Fruit fly (Drosophila melanogaster): ENCODE data around the gene Rpn5.

The Rpn5 gene

dm6 chr3R:5824456-5824855, 35.2 kb downstream of the Rpn5 start, which contains the start of the genes Sec20 and dgrn (continued):
- TF ChIP-seq CG5180 (GFP tag; optimal IDR thresholded peaks at IDR 0.05) (no peak), peb (GFP tag; IDR thresholded peaks at IDR 0.05) (no peak), fd64A (GFP tag; optimal IDR thresholded peaks at IDR 0.05) (no peak), CG8388 (GFP tag; optimal IDR thresholded peaks at IDR 0.05) (peak; percentile 66), CG2889 (GFP tag; IDR thresholded peaks at IDR 0.05) (no peak), CG12155 (GFP tag; optimal IDR thresholded peaks at IDR 0.05) (peak; percentile 75), CG16779 (GFP tag; IDR thresholded peaks at IDR 0.05) (no peak), CG3995 (GFP tag; optimal IDR thresholded peaks at IDR 0.05) (peak; percentile 61), CG14860 (GFP tag; IDR thresholded peaks at IDR 0.05; ENCODE audit: partially characterized antibody) (peak; percentile 82), lov (optimal IDR thresholded peaks at IDR 0.05) (no peak), lov (GFP tag; IDR thresholded peaks at IDR 0.05) (no peak), PHDP (tag; optimal IDR thresholded peaks at IDR 0.05) (peak; percentile 77), CHES-1-like (GFP tag; optimal IDR thresholded peaks at IDR 0.05) (peak; percentile 48), CG17359 (tag; optimal IDR thresholded peaks at IDR 0.05) (peak; percentile 29), Atf3 (GFP tag; optimal IDR thresholded peaks at IDR 0.05) (peak; percentile 2), dan (GFP tag; IDR thresholded peaks at IDR 0.05) (no peak), CG12744 (GFP tag; optimal IDR thresholded peaks at IDR 0.05) (no peak), slp2 (GFP tag; optimal IDR thresholded peaks at IDR 0.05) (no peak), CG11247 (GFP tag; IDR thresholded peaks at IDR 0.05) (peak; percentile 74), trem (tag; optimal IDR thresholded peaks at IDR 0.05) (peak; percentile 95), CG43689 (GFP tag; IDR thresholded peaks at IDR 0.05) (no peak), Max (GFP tag; optimal IDR thresholded peaks at IDR 0.05) (peak; percentile 74), CG9876 (GFP tag; optimal IDR thresholded peaks at IDR 0.05) (no peak), grn (GFP tag; optimal IDR thresholded peaks at IDR 0.05) (no peak), CG8089 (GFP tag; optimal IDR thresholded peaks at IDR 0.05) (no peak), Dll (GFP tag; IDR thresholded peaks at IDR 0.05; ENCODE audit: partially characterized antibody) (peak; percentile 96), gcm2 (GFP tag; optimal IDR thresholded peaks at IDR 0.05) (no peak)

dm6 chr3R:5829762-5830161, 40.5 kb downstream of the Rpn5 start, which contains the start of gene glob3:
glob3 (plus strand) TSS chr3R:5830062.
- no peak for TF ChIP-seq crc (GFP tag; optimal IDR thresholded peaks at IDR 0.05)
- no peak for TF ChIP-seq vnd (GFP tag; IDR thresholded peaks at IDR 0.05; ENCODE audit: partially characterized antibody)
- no peak for TF ChIP-seq CG10959 (GFP tag; IDR thresholded peaks at IDR 0.05)
- no peak for TF ChIP-seq TFAM (GFP tag; optimal IDR thresholded peaks at IDR 0.05)
- TF ChIP-seq h (optimal IDR thresholded peaks at IDR 0.05), result no peak
- no peak for TF ChIP-seq CG8944 (GFP tag; optimal IDR thresholded peaks at IDR 0.05)
- TF ChIP-seq CG5180 (GFP tag; optimal IDR thresholded peaks at IDR 0.05), result no peak
- no peak for TF ChIP-seq CG10431 (GFP tag; optimal IDR thresholded peaks at IDR 0.05)
- no peak for TF ChIP-seq CG6689 (GFP tag; IDR thresholded peaks at IDR 0.05)
- no peak for TF ChIP-seq H15 (GFP tag; IDR thresholded peaks at IDR 0.05)
- no peak for TF ChIP-seq odd (GFP tag; optimal IDR thresholded peaks at IDR 0.05)
- TF ChIP-seq cg (GFP tag; optimal IDR thresholded peaks at IDR 0.05), result no peak
- no peak for TF ChIP-seq Camta (GFP tag; optimal IDR thresholded peaks at IDR 0.05)

dm6 chr3R:5831339-5831738, 42.0 kb downstream of the Rpn5 start, which contains the start of gene CG1208:
CG1208 (plus strand) TSS chr3R:5831639.
- TF ChIP-seq ssp (GFP tag; IDR thresholded peaks at IDR 0.05), result no peak
- TF ChIP-seq sug (tag; optimal IDR thresholded peaks at IDR 0.05), result peak; percentile 2
- no peak for TF ChIP-seq zen2 (GFP tag; IDR thresholded peaks at IDR 0.05; ENCODE audit: partially characterized antibody)
- TF ChIP-seq CG32532 (GFP tag; IDR thresholded peaks at IDR 0.05), result no peak
- peak; percentile 86 for TF ChIP-seq Adf1 (GFP tag; IDR thresholded peaks at IDR 0.05)
- TF ChIP-seq Ravus (GFP tag; IDR thresholded peaks at IDR 0.05), result no peak
- no peak for TF ChIP-seq CG17385 (GFP tag; optimal IDR thresholded peaks at IDR 0.05)
- no peak for TF ChIP-seq CG10543 (GFP tag; optimal IDR thresholded peaks at IDR 0.05)
- no peak for TF ChIP-seq CG31224 (GFP tag; IDR thresholded peaks at IDR 0.05)
- 0 out of 2 replicates have a peak, but pooled peaks have one; percentile 5 for TF ChIP-seq NFAT (GFP tag; IDR thresholded peaks at IDR 0.05)

Measured in whole organism, embryonic.